Fruit fly (Drosophila melanogaster) Kc167 (cell line): ENCODE measurements around the gene CG15429.

Source experiments
- Myc ChIP-seq: fragments of >200 bp; optimal IDR thresholded peaks from 2 replicates; lab custom pipeline; 2017; ENCODE audit warnings: missing external identifiers
- psq ChIP-seq: fragments of >200 bp; optimal IDR thresholded peaks from 2 replicates; lab custom pipeline; 2017; ENCODE audit warnings: missing external identifiers

DNA sequence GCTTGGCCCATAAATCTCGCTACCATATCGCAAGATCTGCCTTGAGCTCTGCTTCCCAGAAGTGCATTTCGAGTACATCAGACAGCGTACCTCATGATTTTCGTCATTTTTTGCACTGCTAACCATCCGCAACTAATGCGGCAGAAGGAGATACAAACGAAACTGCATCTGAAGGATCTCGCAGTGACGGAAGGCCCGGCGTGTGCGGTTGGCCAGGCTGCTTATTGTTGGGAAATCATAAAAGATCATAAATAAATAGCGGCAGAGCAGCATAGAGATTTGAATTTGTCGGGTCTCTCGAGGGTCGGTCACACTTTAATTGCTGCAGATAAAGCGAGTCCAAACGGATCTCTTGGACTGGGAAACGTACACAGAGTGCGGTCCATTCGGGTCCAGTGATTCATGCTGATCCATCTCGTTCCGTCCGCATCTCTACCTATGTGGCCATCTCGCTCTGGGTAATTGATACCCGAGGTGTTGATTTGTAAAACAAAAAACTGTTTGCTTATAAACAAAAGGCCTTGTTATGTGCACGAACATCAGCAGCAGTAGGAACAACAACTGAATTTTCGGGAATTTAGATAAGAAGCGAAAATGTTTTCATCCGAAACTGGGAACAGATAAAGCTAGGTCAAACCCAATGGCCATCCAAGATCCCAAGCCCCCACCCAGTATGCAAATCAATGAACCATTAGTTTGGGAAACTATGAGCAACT lies 15.9 kb downstream of the CG15429 start:
- TF ChIP-seq psq (lab: Kevin White, UChicago) = no peak
- TF ChIP-seq Myc = no peak
